Fruit fly (Drosophila melanogaster): ENCODE results near the gene Nep1.

- no peak for TF ChIP-seq Pif1B (GFP tag; optimal IDR thresholded peaks at IDR 0.05)
- TF ChIP-seq CG4496 (GFP tag; IDR thresholded peaks at IDR 0.05): no peak
- no peak for TF ChIP-seq Snoo (tag; optimal IDR thresholded peaks at IDR 0.05)
- TF ChIP-seq CG15710 (tag; optimal IDR thresholded peaks at IDR 0.05): no peak
- TF ChIP-seq rn (GFP tag; IDR thresholded peaks at IDR 0.05): no peak
- no peak for TF ChIP-seq CG17806 (tag; optimal IDR thresholded peaks at IDR 0.05)
Measured at dm6 chrX:6075586-6075985, 15.4 kb upstream of the Nep1 start.

Data from whole organism, pupa.